Fruit fly (Drosophila melanogaster): ENCODE measurements around the gene Kap3.
A peak's percentile ranks its signal among the peaks of the same experiment; 100 is the strongest.

Kap3 gene

DNA sequence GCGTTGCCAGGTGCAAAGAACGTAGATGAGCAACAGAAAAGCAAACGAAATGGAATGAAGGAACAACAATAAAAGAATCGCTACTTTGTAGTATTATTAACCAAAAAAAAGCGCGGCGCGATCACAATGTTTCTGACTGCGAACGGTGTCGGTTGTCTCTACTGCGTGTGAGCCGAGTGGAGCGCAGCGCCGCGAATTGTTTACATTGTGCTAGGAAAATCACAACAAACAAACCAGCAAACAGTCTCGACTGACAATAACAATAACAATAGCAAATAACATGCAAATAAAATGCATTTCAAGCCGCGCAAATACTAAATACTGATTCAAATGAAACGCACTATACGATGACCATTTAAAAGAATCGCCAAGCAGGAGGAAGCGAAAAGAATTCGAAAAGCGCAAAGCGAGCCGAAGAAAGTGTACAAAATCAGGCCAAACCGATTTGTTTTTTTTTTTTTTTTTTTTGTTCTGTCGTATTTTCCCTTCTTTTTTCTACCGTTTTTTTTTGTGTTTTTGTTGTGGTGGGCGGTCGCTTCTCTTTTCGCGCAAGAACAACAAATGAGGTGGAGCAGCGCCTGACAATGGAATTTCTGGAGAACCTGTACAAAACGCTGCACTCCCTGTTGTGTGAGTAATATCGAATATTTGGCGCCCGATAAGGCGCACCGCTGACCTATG lies at the start of gene Kap3, which contains the start of gene CG34348:
Gene Kap3, minus strand, starts transcription at position 217 of the 681 bp plus-strand sequence.
Gene CG34348, plus strand, starts transcription at position 6 of the 681 bp plus-strand sequence.
- peak; percentile 16 for TF ChIP-seq bab1 (GFP tag; optimal IDR thresholded peaks at IDR 0.05)
- TF ChIP-seq pad (GFP tag; optimal IDR thresholded peaks at IDR 0.05), result no peak

dm6 chrX:11385498-11385897 lies 45.6 kb upstream of the Kap3 start:
- TF ChIP-seq CG12768 (GFP tag; optimal IDR thresholded peaks at IDR 0.05) (no peak), Crg-1 (GFP tag; optimal IDR thresholded peaks at IDR 0.05) (no peak), Mnt (GFP tag; optimal IDR thresholded peaks at IDR 0.05) (no peak), CG1620 (GFP tag; optimal IDR thresholded peaks at IDR 0.05) (no peak), Clk (GFP tag; optimal IDR thresholded peaks at IDR 0.05) (no peak), toe (GFP tag; optimal IDR thresholded peaks at IDR 0.05) (no peak), pad (GFP tag; optimal IDR thresholded peaks at IDR 0.05) (no peak), cnc (optimal IDR thresholded peaks at IDR 0.05) (no peak), CG7101 (tag; optimal IDR thresholded peaks at IDR 0.05) (no peak)

DNA sequence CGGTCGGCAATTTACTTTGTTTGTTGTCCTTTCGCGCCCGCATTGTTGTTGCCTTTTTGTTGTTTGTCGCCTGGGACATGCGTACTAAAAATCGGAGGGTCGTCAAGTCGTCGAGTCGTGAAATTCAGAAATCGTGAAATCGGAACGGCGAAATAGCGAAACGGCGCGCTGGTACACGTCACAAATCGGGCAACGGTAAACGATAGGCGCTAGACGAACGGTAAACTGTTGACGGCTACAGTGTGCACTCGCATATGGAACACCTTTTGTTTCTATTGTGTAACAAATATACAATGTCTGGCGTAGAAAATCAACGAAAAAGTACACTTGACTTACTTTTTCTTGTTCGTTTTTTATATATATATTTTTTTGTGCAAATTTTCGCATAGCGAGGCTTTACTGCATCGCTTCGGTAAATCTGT lies 44.1 kb upstream of the Kap3 start:
- TF ChIP-seq CG1620 (GFP tag; optimal IDR thresholded peaks at IDR 0.05) (no peak), cnc (optimal IDR thresholded peaks at IDR 0.05) (no peak), CG11617 (GFP tag; optimal IDR thresholded peaks at IDR 0.05) (peak; percentile 42), CG33017 (tag; optimal IDR thresholded peaks at IDR 0.05) (peak; percentile 17), tj (GFP tag; optimal IDR thresholded peaks at IDR 0.05) (no peak), toe (GFP tag; optimal IDR thresholded peaks at IDR 0.05) (peak; percentile 27), CG5204 (GFP tag; optimal IDR thresholded peaks at IDR 0.05) (peak; percentile 44), Clk (GFP tag; optimal IDR thresholded peaks at IDR 0.05) (no peak), CG7101 (tag; optimal IDR thresholded peaks at IDR 0.05) (peak; percentile 46), kay (GFP tag; ENCODE audit: borderline replicate concordance) (no peak), CG12768 (GFP tag; optimal IDR thresholded peaks at IDR 0.05) (peak; percentile 4), CG7045 (GFP tag; optimal IDR thresholded peaks at IDR 0.05) (peak; percentile 42), Crg-1 (GFP tag; optimal IDR thresholded peaks at IDR 0.05) (no peak)

dm6 chrX:11383530-11383929 lies 43.6 kb upstream of the Kap3 start:
- TF ChIP-seq Hr96 (GFP tag; optimal IDR thresholded peaks at IDR 0.05) (no peak), CG5204 (GFP tag; optimal IDR thresholded peaks at IDR 0.05) (no peak), Crg-1 (GFP tag; optimal IDR thresholded peaks at IDR 0.05) (no peak), toe (GFP tag; optimal IDR thresholded peaks at IDR 0.05) (no peak), tj (GFP tag; optimal IDR thresholded peaks at IDR 0.05) (no peak), CG11617 (GFP tag; optimal IDR thresholded peaks at IDR 0.05) (no peak), Clk (GFP tag; optimal IDR thresholded peaks at IDR 0.05) (no peak), CG14711 (tag; optimal IDR thresholded peaks at IDR 0.05) (no peak), CG7101 (tag; optimal IDR thresholded peaks at IDR 0.05) (no peak), kay (GFP tag; ENCODE audit: borderline replicate concordance) (no peak), CG33017 (tag; optimal IDR thresholded peaks at IDR 0.05) (no peak), CG12768 (GFP tag; optimal IDR thresholded peaks at IDR 0.05) (no peak), cic (GFP tag; optimal IDR thresholded peaks at IDR 0.05) (no peak), bab1 (GFP tag; optimal IDR thresholded peaks at IDR 0.05) (no peak), Mnt (GFP tag; optimal IDR thresholded peaks at IDR 0.05) (no peak), CG7045 (GFP tag; optimal IDR thresholded peaks at IDR 0.05) (no peak), CG1620 (GFP tag; optimal IDR thresholded peaks at IDR 0.05) (no peak)

DNA sequence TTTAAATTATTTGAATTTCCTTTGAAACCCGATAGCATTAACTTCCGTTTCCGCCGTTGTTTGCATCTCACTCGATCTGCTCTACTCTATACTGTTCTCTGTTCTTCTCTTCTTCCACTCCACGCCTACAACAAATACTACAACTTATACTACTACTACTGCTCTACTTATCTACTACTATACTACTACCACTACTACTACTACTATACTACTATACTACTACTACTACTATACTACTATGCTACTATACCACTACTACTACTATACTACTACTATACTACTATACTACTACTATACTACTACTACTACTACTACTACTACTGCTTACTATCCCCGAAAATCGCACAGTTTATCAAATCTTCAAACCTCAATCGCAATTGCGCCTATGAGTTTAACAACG lies 42.7 kb upstream of the Kap3 start:
- TF ChIP-seq Mnt (GFP tag; optimal IDR thresholded peaks at IDR 0.05) (no peak), ovo (GFP tag; optimal IDR thresholded peaks at IDR 0.05) (no peak), CG33017 (tag; optimal IDR thresholded peaks at IDR 0.05) (no peak), CG5204 (GFP tag; optimal IDR thresholded peaks at IDR 0.05) (no peak), Clk (GFP tag; optimal IDR thresholded peaks at IDR 0.05) (no peak), CG11617 (GFP tag; optimal IDR thresholded peaks at IDR 0.05) (no peak), Crg-1 (GFP tag; optimal IDR thresholded peaks at IDR 0.05) (no peak), bab1 (GFP tag; optimal IDR thresholded peaks at IDR 0.05) (no peak), CG14711 (tag; optimal IDR thresholded peaks at IDR 0.05) (no peak)

DNA sequence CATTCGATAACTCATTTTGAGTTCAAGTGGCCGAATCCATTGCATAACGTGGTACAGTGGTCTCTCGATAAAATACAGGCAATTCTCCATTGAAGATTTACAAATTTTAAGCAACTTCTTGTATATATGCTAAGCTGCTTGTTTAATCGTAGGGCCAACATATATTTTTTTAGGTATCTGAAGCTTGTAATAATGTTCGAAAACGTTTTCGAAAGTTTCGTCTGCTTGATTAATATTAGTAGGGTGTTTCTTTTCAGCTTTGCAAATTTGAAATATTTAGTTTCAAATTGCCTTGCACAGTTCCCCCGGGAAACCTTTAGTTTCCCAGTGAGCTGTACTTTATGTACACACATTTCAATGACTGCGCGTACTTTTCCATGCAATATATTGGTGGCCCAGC lies 39.9 kb upstream of the Kap3 start:
- TF ChIP-seq CG12768 (GFP tag; optimal IDR thresholded peaks at IDR 0.05), result no peak
- TF ChIP-seq CG7101 (tag; optimal IDR thresholded peaks at IDR 0.05), result peak; percentile 10

DNA sequence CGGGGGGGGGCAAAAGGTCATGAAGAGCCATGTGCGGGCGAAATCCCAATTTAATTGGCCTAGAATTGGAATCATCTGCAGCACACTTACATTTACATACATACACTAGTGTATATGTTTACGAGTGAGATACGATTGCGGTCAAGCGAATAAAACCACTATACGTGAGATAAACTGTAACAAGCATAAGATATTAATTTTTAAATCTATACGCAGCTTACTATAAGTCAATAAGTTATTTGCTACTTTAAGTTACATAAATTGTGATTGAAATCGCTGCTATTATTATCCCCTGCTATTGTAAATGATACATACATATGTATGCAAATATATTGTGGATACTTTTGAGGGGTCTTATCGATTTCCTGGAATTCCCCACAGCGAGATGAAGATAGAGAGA lies 39.3 kb upstream of the Kap3 start:
- TF ChIP-seq CG11617 (GFP tag; optimal IDR thresholded peaks at IDR 0.05) (no peak), tj (GFP tag; optimal IDR thresholded peaks at IDR 0.05) (no peak), CG14711 (tag; optimal IDR thresholded peaks at IDR 0.05) (peak; percentile 60), ovo (GFP tag; optimal IDR thresholded peaks at IDR 0.05) (no peak), bab1 (GFP tag; optimal IDR thresholded peaks at IDR 0.05) (peak; percentile 12), pad (GFP tag; optimal IDR thresholded peaks at IDR 0.05) (peak; percentile 28), CG1620 (GFP tag; optimal IDR thresholded peaks at IDR 0.05) (peak; percentile 39), CG7101 (tag; optimal IDR thresholded peaks at IDR 0.05) (peak; percentile 72), CG33017 (tag; optimal IDR thresholded peaks at IDR 0.05) (peak; percentile 28)
